Worm (Caenorhabditis elegans) whole organism, midembryonic: ENCODE results near the gene C42D8.9.

Experiments used
- T22C8.4 ChIP-seq: fragments of 200-800 bp; sonication (Bioruptor generic); IDR thresholded peaks from 2 replicates; pipeline ENCODE4 v1.3.6; 2022; ENCODE audit warnings: missing genetic modification characterization, missing compliant biosample characterization
- flt-1 ChIP-seq: fragments of 200-800 bp; sonication (Bioruptor generic); IDR thresholded peaks from 2 replicates; pipeline ENCODE4 v1.3.6; 2022; ENCODE audit warnings: missing genetic modification characterization, missing compliant biosample characterization
- klf-2 ChIP-seq: fragments of 200-800 bp; sonication (Bioruptor generic); conservative IDR thresholded peaks from 2 replicates; pipeline ENCODE4 v1.3.6; 2022; ENCODE audit warnings: missing genetic modification reagents, missing genetic modification characterization, missing compliant biosample characterization
- med-1 ChIP-seq: sonication (generic microtip); optimal IDR thresholded peaks from 2 replicates; lab custom pipeline; 2017; ENCODE audit warnings: missing genetic modification characterization, mild to moderate bottlenecking, missing compliant biosample characterization, antibody characterized with exemption, missing genetic modification reagents; ENCODE audit not compliant: insufficient read depth
- ref-1 ChIP-seq: fragments of 200-800 bp; sonication (Bioruptor generic); conservative IDR thresholded peaks from 2 replicates; pipeline ENCODE4 v1.3.6; 2022; ENCODE audit warnings: missing genetic modification reagents, missing genetic modification characterization, missing compliant biosample characterization
- tab-1 ChIP-seq: fragments of 200-800 bp; sonication (Bioruptor generic); IDR thresholded peaks from 2 replicates; pipeline ENCODE4 v1.3.6; 2022; ENCODE audit warnings: missing genetic modification characterization, missing compliant biosample characterization
- ztf-29 ChIP-seq: fragments of 200-800 bp; sonication (Bioruptor generic); IDR thresholded peaks from 2 replicates; pipeline ENCODE4 v1.3.6; 2022; ENCODE audit warnings: missing genetic modification reagents, missing genetic modification characterization, missing compliant biosample characterization

DNA sequence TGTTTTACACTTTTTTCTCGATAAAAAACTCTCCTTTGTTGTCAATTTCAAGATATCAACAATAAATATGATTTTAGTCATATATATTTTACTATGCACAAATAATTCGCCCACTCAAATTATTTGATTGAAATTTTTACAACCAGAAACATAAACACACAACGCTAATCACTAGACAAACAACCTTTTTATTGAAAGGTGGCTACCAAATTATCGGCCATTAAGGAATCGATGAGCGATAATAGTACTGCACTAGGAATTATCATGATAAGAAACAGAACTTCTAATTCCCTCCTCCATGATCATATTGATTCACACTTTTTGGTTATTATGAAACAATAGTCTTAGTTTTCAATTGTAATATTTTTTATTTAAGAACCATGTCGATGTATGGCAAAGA lies 2.3 kb upstream of the C42D8.9 start, which contains the start of gene C42D8.1:
- no peak for TF ChIP-seq tab-1
- no peak for TF ChIP-seq klf-2 (GFP tag; lab: Robert Waterston, UW)
- TF ChIP-seq ztf-29 (GFP tag; lab: Robert Waterston, UW): no peak
- TF ChIP-seq T22C8.4 (GFP tag; lab: Robert Waterston, UW): no peak
- TF ChIP-seq flt-1 (GFP tag; lab: Robert Waterston, UW): no peak
- TF ChIP-seq med-1 (GFP tag; lab: Kevin White, UChicago): no peak
- no peak for TF ChIP-seq ref-1 (GFP tag; lab: Robert Waterston, UW)
